Worm (Caenorhabditis elegans): ENCODE measurements around the gene npp-16.

- TF ChIP-seq fkh-10 (GFP tag; optimal IDR thresholded peaks at IDR 0.05) (no peak), mep-1 (tag; optimal IDR thresholded peaks at IDR 0.05) (no peak), mdl-1 (tag; optimal IDR thresholded peaks at IDR 0.05) (no peak), snpc-4 (tag; optimal IDR thresholded peaks at IDR 0.05) (no peak), unc-62 (GFP tag; optimal IDR thresholded peaks at IDR 0.05) (no peak), ama-1 (optimal IDR thresholded peaks at IDR 0.05) (no peak), nhr-11 (tag; optimal IDR thresholded peaks at IDR 0.05) (no peak), nhr-28 (tag; optimal IDR thresholded peaks at IDR 0.05) (no peak), ceh-8 (GFP tag; optimal IDR thresholded peaks at IDR 0.05) (no peak)
Measured at ce11 chrIII:11891335-11891734, 24.4 kb upstream of the npp-16 start, which contains the start of gene faah-5.

Data from whole organism, L1 larva.